Worm (Caenorhabditis elegans): ENCODE measurements around the gene sup-1.

- TF ChIP-seq tbx-37 (GFP tag; conservative IDR thresholded peaks at IDR 0.05) = no peak
- no peak for TF ChIP-seq ama-1 (optimal IDR thresholded peaks at IDR 0.05)
- no peak for TF ChIP-seq hmbx-1 (tag; optimal IDR thresholded peaks at IDR 0.05)
- no peak for TF ChIP-seq B0310.2 (tag; optimal IDR thresholded peaks at IDR 0.05)
- no peak for TF ChIP-seq ceh-13 (GFP tag; optimal IDR thresholded peaks at IDR 0.05)
- no peak for TF ChIP-seq flt-1 (GFP tag; IDR thresholded peaks at IDR 0.05)
- no peak for TF ChIP-seq tra-4 (tag; optimal IDR thresholded peaks at IDR 0.05)
- TF ChIP-seq scrt-1 (GFP tag; IDR thresholded peaks at IDR 0.05) = no peak
- TF ChIP-seq ceh-36 (tag; optimal IDR thresholded peaks at IDR 0.05) = no peak
- TF ChIP-seq hmg-4 (GFP tag; optimal IDR thresholded peaks at IDR 0.05) = no peak
- TF ChIP-seq F13C5.2 (tag; optimal IDR thresholded peaks at IDR 0.05) = no peak
- TF ChIP-seq tbx-11 (GFP tag; IDR thresholded peaks at IDR 0.05) = no peak
Observed at ce11 chrIII:11757892-11758291, 20.5 kb upstream of the sup-1 start.
